Fruit fly (Drosophila melanogaster) whole organism, embryonic: Measurements from ENCODE around the gene Cdc37.

ENCODE experiments used
- C15 ChIP-seq: fragments of 200-800 bp; sonication (Bioruptor generic); IDR thresholded peaks from 3 replicates; pipeline ENCODE4 v1.3.6; 2022; ENCODE audit warnings: missing biosample characterization, missing genetic modification characterization
- CG10543 ChIP-seq: fragments of 200-800 bp; sonication (Bioruptor generic); optimal IDR thresholded peaks from 3 replicates; lab custom pipeline; 2017; ENCODE audit warnings: missing biosample characterization, mild to moderate bottlenecking, missing genetic modification characterization, moderate library complexity
- CG12769 ChIP-seq: fragments of 200-800 bp; sonication (Bioruptor generic); optimal IDR thresholded peaks from 2 replicates; lab custom pipeline; 2019; ENCODE audit warnings: missing biosample characterization, mild to moderate bottlenecking, missing genetic modification characterization, moderate library complexity
- CG13424 ChIP-seq: fragments of 200-800 bp; sonication (Bioruptor generic); optimal IDR thresholded peaks from 2 replicates; lab custom pipeline; 2019; ENCODE audit warnings: missing biosample characterization, mild to moderate bottlenecking, missing genetic modification characterization, moderate library complexity
- CG14014 ChIP-seq: fragments of 200-800 bp; sonication (Bioruptor generic); IDR thresholded peaks from 2 replicates; pipeline ENCODE4 v1.3.6; 2022; ENCODE audit warnings: missing biosample characterization, missing genetic modification characterization
- CG14441 ChIP-seq: fragments of 200-800 bp; sonication (Bioruptor generic); IDR thresholded peaks from 2 replicates; pipeline ENCODE4 v1.3.6; 2022; ENCODE audit warnings: missing biosample characterization, missing genetic modification characterization
- CG15696 ChIP-seq: fragments of 200-800 bp; sonication (Bioruptor generic); optimal IDR thresholded peaks from 2 replicates; lab custom pipeline; 2019; ENCODE audit warnings: missing biosample characterization, mild to moderate bottlenecking, missing genetic modification characterization, moderate library complexity
- CG16779 ChIP-seq: fragments of 200-800 bp; sonication (Bioruptor generic); IDR thresholded peaks from 2 replicates; pipeline ENCODE4 v1.3.6; 2022; ENCODE audit warnings: missing biosample characterization, missing genetic modification characterization
- CG16815 ChIP-seq: fragments of 200-800 bp; sonication (Bioruptor generic); optimal IDR thresholded peaks from 3 replicates; lab custom pipeline; 2017; ENCODE audit warnings: missing biosample characterization, mild to moderate bottlenecking, missing genetic modification characterization
- CG2129 ChIP-seq: fragments of 200-800 bp; sonication (Bioruptor generic); IDR thresholded peaks from 2 replicates; pipeline ENCODE4 v1.3.6; 2022; ENCODE audit warnings: missing biosample characterization, missing genetic modification characterization; ENCODE audit not compliant: partially characterized antibody
- CG2712 ChIP-seq: fragments of 200-800 bp; optimal IDR thresholded peaks from 3 replicates; lab custom pipeline; 2019; ENCODE audit warnings: missing biosample characterization, mild to moderate bottlenecking, missing genetic modification characterization, moderate library complexity
- CG3163 ChIP-seq: fragments of 200-800 bp; sonication (Bioruptor generic); optimal IDR thresholded peaks from 3 replicates; lab custom pipeline; 2016; ENCODE audit warnings: missing biosample characterization, missing genetic modification characterization
- CG32772 ChIP-seq: fragments of 200-800 bp; sonication (Bioruptor generic); IDR thresholded peaks from 2 replicates; pipeline ENCODE4 v1.3.6; 2022; ENCODE audit warnings: missing biosample characterization, missing genetic modification characterization
- CG42726 ChIP-seq: fragments of 200-800 bp; sonication (Bioruptor generic); IDR thresholded peaks from 2 replicates; pipeline ENCODE4 v1.3.6; 2022; ENCODE audit warnings: missing biosample characterization, missing genetic modification characterization; ENCODE audit not compliant: partially characterized antibody
- CG4282 ChIP-seq: fragments of 200-800 bp; sonication (Bioruptor generic); optimal IDR thresholded peaks from 2 replicates; lab custom pipeline; 2016; ENCODE audit warnings: missing biosample characterization, missing genetic modification characterization
- CG6654 ChIP-seq: fragments of 200-800 bp; sonication (Bioruptor generic); optimal IDR thresholded peaks from 2 replicates; lab custom pipeline; 2017; ENCODE audit warnings: missing biosample characterization, mild to moderate bottlenecking, missing genetic modification characterization
- CG6791 ChIP-seq: fragments of 200-800 bp; sonication (Bioruptor generic); IDR thresholded peaks from 3 replicates; pipeline ENCODE4 v1.3.6; 2022; ENCODE audit warnings: missing biosample characterization, missing genetic modification characterization; ENCODE audit not compliant: partially characterized antibody
- CG7556 ChIP-seq: fragments of 200-800 bp; sonication (Bioruptor generic); optimal IDR thresholded peaks from 2 replicates; lab custom pipeline; 2017; ENCODE audit warnings: missing biosample characterization, mild to moderate bottlenecking, missing genetic modification characterization
- CG7839 ChIP-seq: fragments of 200-800 bp; sonication (Bioruptor generic); optimal IDR thresholded peaks from 3 replicates; lab custom pipeline; 2018; ENCODE audit warnings: missing biosample characterization, mild to moderate bottlenecking, missing genetic modification characterization, moderate library complexity
- Doc3 ChIP-seq: fragments of 200-800 bp; sonication (Bioruptor generic); IDR thresholded peaks from 3 replicates; pipeline ENCODE4 v1.3.6; 2022; ENCODE audit warnings: missing biosample characterization, missing genetic modification characterization; ENCODE audit not compliant: partially characterized antibody
- HLH4C ChIP-seq: fragments of 200-800 bp; sonication (Bioruptor generic); IDR thresholded peaks from 3 replicates; pipeline ENCODE4 v1.3.6; 2022; ENCODE audit warnings: missing biosample characterization, missing genetic modification characterization; ENCODE audit not compliant: partially characterized antibody
- HLHmδ ChIP-seq: fragments of 200-800 bp; sonication (Bioruptor generic); optimal IDR thresholded peaks from 2 replicates; lab custom pipeline; 2018; ENCODE audit warnings: missing biosample characterization, mild to moderate bottlenecking, missing genetic modification characterization, moderate library complexity
- Hmx ChIP-seq: fragments of 200-800 bp; sonication (Bioruptor generic); optimal IDR thresholded peaks from 2 replicates; lab custom pipeline; 2016; ENCODE audit warnings: missing biosample characterization, missing genetic modification characterization
- Hr51 ChIP-seq, 2 experiments: fragments of 200-800 bp; sonication (Bioruptor generic); optimal IDR thresholded peaks; 2 replicates in 1 of 2; 3 replicates in 1 of 2; lab custom pipeline; 2016 to 2018; ENCODE audit warnings: missing biosample characterization in 2 of 2, missing genetic modification characterization in 2 of 2, mild to moderate bottlenecking in 1 of 2, moderate library complexity in 1 of 2
- NC2α ChIP-seq: fragments of 200-800 bp; sonication (Bioruptor generic); optimal IDR thresholded peaks from 2 replicates; lab custom pipeline; 2016; ENCODE audit warnings: missing biosample characterization, missing genetic modification characterization
- Nf-YC ChIP-seq: fragments of 200-800 bp; optimal IDR thresholded peaks from 3 replicates; lab custom pipeline; 2019; ENCODE audit warnings: missing biosample characterization, mild to moderate bottlenecking, missing genetic modification characterization, moderate library complexity
- Optix ChIP-seq: fragments of 200-800 bp; sonication (Bioruptor generic); IDR thresholded peaks from 3 replicates; pipeline ENCODE4 v1.3.6; 2022; ENCODE audit warnings: missing biosample characterization, missing genetic modification characterization
- Sox102F ChIP-seq: fragments of 200-800 bp; sonication (Bioruptor generic); optimal IDR thresholded peaks from 2 replicates; lab custom pipeline; 2018; ENCODE audit warnings: missing biosample characterization, mild to moderate bottlenecking, missing genetic modification characterization, moderate library complexity
- Sry-δ ChIP-seq: fragments of 200-800 bp; sonication (Bioruptor generic); optimal IDR thresholded peaks from 2 replicates; lab custom pipeline; 2016; ENCODE audit warnings: missing biosample characterization, missing genetic modification characterization
- ara ChIP-seq: fragments of 200-800 bp; sonication (Bioruptor generic); IDR thresholded peaks from 2 replicates; pipeline ENCODE4 v1.3.6; 2022; ENCODE audit warnings: missing biosample characterization, missing genetic modification characterization
- ash1 ChIP-seq: fragments of 200-800 bp; sonication (Bioruptor generic); optimal IDR thresholded peaks from 2 replicates; lab custom pipeline; 2018; ENCODE audit warnings: missing biosample characterization, mild to moderate bottlenecking, missing genetic modification characterization
- chif ChIP-seq, 2 experiments: fragments of 200-800 bp; sonication (Bioruptor generic); optimal IDR thresholded peaks; 3 replicates each; lab custom pipeline; 2016; ENCODE audit warnings: missing biosample characterization in 2 of 2, missing genetic modification characterization in 2 of 2
- chn ChIP-seq: fragments of 200-800 bp; sonication (Bioruptor generic); optimal IDR thresholded peaks from 2 replicates; lab custom pipeline; 2016; ENCODE audit warnings: missing biosample characterization, missing genetic modification characterization
- ci ChIP-seq: fragments of 200-800 bp; sonication (Bioruptor generic); IDR thresholded peaks from 3 replicates; pipeline ENCODE4 v1.3.6; 2022; ENCODE audit warnings: missing biosample characterization, missing genetic modification characterization
- crc ChIP-seq: fragments of 200-800 bp; sonication (Bioruptor generic); optimal IDR thresholded peaks from 2 replicates; lab custom pipeline; 2016; ENCODE audit warnings: missing biosample characterization, missing genetic modification characterization
- cwo ChIP-seq: fragments of 200-800 bp; sonication (Bioruptor generic); optimal IDR thresholded peaks from 3 replicates; lab custom pipeline; 2017; ENCODE audit warnings: missing biosample characterization, missing genetic modification characterization, mild to moderate bottlenecking, moderate library complexity, missing genetic modification reagents
- fd96Cb ChIP-seq: fragments of 200-800 bp; sonication (Bioruptor generic); optimal IDR thresholded peaks from 2 replicates; lab custom pipeline; 2018; ENCODE audit warnings: missing biosample characterization, mild to moderate bottlenecking, missing genetic modification characterization, moderate library complexity
- gsb-n ChIP-seq: fragments of 200-800 bp; sonication (Bioruptor generic); optimal IDR thresholded peaks from 3 replicates; lab custom pipeline; 2018; ENCODE audit warnings: missing biosample characterization, mild to moderate bottlenecking, missing genetic modification characterization
- hb ChIP-seq: fragments of 200-800 bp; sonication (Bioruptor generic); IDR thresholded peaks from 3 replicates; pipeline ENCODE4 v1.3.6; 2022; ENCODE audit warnings: missing biosample characterization, missing genetic modification characterization; ENCODE audit not compliant: partially characterized antibody
- hbn ChIP-seq: fragments of 200-800 bp; sonication (Bioruptor generic); IDR thresholded peaks from 2 replicates; pipeline ENCODE4 v1.3.6; 2022; ENCODE audit warnings: missing biosample characterization, missing genetic modification characterization; ENCODE audit not compliant: partially characterized antibody
- nerfin-2 ChIP-seq: fragments of 200-800 bp; sonication (Bioruptor generic); IDR thresholded peaks from 2 replicates; pipeline ENCODE4 v1.3.6; 2022; ENCODE audit warnings: missing biosample characterization, missing genetic modification characterization; ENCODE audit not compliant: partially characterized antibody
- pb ChIP-seq: fragments of 200-800 bp; sonication (Bioruptor generic); optimal IDR thresholded peaks from 3 replicates; lab custom pipeline; 2016; ENCODE audit warnings: missing biosample characterization, missing genetic modification characterization
- pzg ChIP-seq: fragments of 200-800 bp; sonication (Bioruptor generic); optimal IDR thresholded peaks from 3 replicates; lab custom pipeline; 2018; ENCODE audit warnings: missing biosample characterization, mild to moderate bottlenecking, missing genetic modification characterization, moderate library complexity
- repo ChIP-seq: fragments of 200-800 bp; sonication (Bioruptor generic); optimal IDR thresholded peaks from 2 replicates; lab custom pipeline; 2016; ENCODE audit warnings: missing biosample characterization, missing genetic modification characterization
- schlank ChIP-seq: fragments of 200-800 bp; sonication (Bioruptor generic); optimal IDR thresholded peaks from 2 replicates; lab custom pipeline; 2018; ENCODE audit warnings: missing biosample characterization, mild to moderate bottlenecking, missing genetic modification characterization
- slp2 ChIP-seq: fragments of 200-800 bp; sonication (Bioruptor generic); optimal IDR thresholded peaks from 2 replicates; lab custom pipeline; 2016; ENCODE audit warnings: missing biosample characterization, missing genetic modification characterization
- so ChIP-seq: fragments of 200-800 bp; sonication (Bioruptor generic); IDR thresholded peaks from 3 replicates; pipeline ENCODE4 v1.3.6; 2022; ENCODE audit warnings: missing biosample characterization, missing genetic modification characterization

Gene Cdc37

DNA sequence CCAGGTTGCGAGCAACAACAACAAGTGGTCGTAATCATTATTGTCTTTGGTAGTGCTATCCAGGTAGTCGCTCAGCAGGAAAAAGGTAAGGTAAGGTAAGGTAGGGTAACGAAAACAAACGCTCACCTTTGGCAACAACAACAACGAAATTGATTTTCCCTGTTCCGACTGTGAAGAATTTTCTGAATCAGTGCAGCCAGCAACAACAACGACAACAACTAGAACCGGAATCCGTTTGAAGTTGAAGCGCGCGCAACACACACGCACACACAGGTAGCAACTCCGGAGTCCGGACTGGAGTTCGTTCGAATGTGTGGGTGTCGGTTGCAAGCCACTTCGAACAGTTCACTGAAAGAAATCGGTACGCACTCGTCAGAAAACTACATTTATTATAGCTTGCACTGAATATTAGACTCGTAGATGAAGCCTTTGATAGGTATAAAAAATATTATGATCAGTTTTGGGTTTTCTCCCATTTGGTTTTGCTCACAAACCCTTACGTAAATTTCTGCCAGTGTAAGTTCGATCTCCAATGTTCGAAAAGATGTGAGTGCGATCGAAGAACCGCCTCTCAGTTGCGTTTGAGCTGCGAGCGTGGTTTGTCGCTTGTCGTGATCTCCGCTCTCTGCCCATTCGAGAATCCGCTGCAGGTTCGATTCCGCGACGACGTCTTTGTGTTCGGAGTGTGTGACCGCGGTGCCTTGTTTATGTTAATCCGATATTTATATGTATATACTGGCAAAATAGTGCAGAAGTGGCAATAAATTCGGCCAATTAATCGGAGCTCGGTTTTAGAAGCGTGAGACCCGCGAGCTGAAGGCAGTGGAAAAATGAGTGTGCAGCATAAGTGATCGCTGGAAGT, 48.6 kb upstream of the Cdc37 start, which contains the start of gene CG13921 (continued):
- TF ChIP-seq repo (GFP tag; lab: Kevin White, UChicago) (peak; percentile 99), slp2 (GFP tag; lab: Kevin White, UChicago) (peak; percentile 99), CG16815 (GFP tag; lab: Kevin White, UChicago) (peak; percentile 100), CG10543 (GFP tag; lab: Kevin White, UChicago) (peak; percentile 91), CG6654 (peak; percentile 92), CG13424 (tag; lab: Kevin White, UChicago) (peak; percentile 99), Sox102F (GFP tag; lab: Kevin White, UChicago) (peak; percentile 98), CG42726 (GFP tag; lab: Robert Waterston, UW) (no peak), crc (GFP tag; lab: Kevin White, UChicago) (peak; percentile 99), Hmx (GFP tag; lab: Kevin White, UChicago) (peak; percentile 95), CG2129 (no peak), CG6791 (no peak), gsb-n (peak; percentile 99), CG7839 (tag; lab: Kevin White, UChicago) (peak; percentile 99), pzg (GFP tag; lab: Kevin White, UChicago) (peak; percentile 31), pb (GFP tag; lab: Kevin White, UChicago) (peak; percentile 99), fd96Cb (tag; lab: Kevin White, UChicago) (peak; percentile 100), Nf-YC (peak; percentile 88), ara (GFP tag; lab: Robert Waterston, UW) (peak; percentile 100), Hr51 (GFP tag; optimal IDR thresholded peaks at IDR 0.05; lab: Kevin White, UChicago) (peak; percentile 97 to 99), CG16779 (GFP tag; lab: Robert Waterston, UW) (peak; percentile 97), CG14014 (peak; percentile 99), schlank (tag; lab: Kevin White, UChicago) (peak; percentile 95), CG32772 (peak; percentile 99), C15 (GFP tag; lab: Robert Waterston, UW) (peak; percentile 98), CG15696 (tag; lab: Kevin White, UChicago) (peak; percentile 100), so (GFP tag; lab: Robert Waterston, UW) (peak; percentile 99), ci (peak; percentile 100), hb (GFP tag; lab: Robert Waterston, UW) (no peak), CG2712 (tag; lab: Kevin White, UChicago) (peak; percentile 100), nerfin-2 (GFP tag; lab: Robert Waterston, UW) (no peak), NC2α (GFP tag; lab: Kevin White, UChicago) (peak; percentile 98), Doc3 (GFP tag; lab: Robert Waterston, UW) (no peak), CG14441 (peak; percentile 97), chn (peak; percentile 100), chif (GFP tag; optimal IDR thresholded peaks at IDR 0.05; lab: Kevin White, UChicago) (peak; percentile 99 to 100), hbn (no peak), CG7556 (GFP tag; lab: Kevin White, UChicago) (peak; percentile 99), ash1 (peak; percentile 88), HLH4C (GFP tag; lab: Robert Waterston, UW) (no peak), Sry-δ (GFP tag; lab: Kevin White, UChicago) (peak; percentile 85), cwo (GFP tag; lab: Kevin White, UChicago) (peak; percentile 95), CG12769 (tag; lab: Kevin White, UChicago) (peak; percentile 99), Optix (GFP tag; lab: Robert Waterston, UW) (peak; percentile 99), CG4282 (GFP tag; lab: Kevin White, UChicago) (peak; percentile 96), HLHmδ (GFP tag; lab: Kevin White, UChicago) (no peak), CG3163 (GFP tag; lab: Kevin White, UChicago) (peak; percentile 93)
